Fruit fly (Drosophila melanogaster): ENCODE results near the gene spi.

The spi gene

DNA sequence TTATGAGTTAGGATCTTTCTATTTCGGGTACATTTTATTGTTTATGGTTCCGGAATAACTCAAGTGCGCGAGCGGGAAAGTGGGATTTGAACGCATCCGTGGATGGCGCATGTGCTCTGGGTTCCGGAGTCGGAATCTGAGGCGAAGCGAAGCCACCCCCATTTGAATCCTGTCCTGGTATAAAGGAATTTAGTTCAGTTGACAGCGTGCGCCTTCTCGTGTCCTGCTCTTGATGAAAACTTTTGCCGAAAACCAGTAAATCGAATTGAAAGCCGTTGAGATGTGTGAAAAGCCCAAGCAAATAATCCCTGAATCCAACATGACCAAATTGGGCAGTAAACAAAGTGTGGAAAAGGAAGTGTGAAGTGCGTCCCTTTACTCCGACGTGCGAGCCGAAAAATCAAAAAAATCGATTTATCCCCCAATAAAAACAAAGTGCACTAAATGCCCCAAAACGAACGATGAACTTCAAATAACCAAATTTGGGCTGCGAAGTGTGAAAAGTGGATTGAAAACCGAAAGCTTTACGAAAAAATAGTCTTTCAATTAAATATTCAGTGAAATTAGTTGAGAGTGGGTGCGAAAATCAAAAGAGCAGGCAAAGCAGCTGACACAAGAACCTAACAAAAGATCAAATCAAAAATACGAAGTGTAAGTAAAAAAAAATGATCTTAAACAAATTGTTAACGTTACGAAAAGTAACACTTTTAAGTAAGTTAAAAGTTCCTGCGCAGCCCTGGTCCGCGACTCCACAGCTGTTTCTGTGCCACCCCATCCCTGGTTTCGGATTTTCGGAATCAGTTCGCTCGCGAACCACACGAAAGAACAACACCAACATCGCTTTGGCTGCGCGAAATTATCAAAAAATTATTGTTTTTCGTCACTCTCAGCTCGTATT is 9.6 kb upstream of the spi start, which contains the start of gene Lar (continued):
- TF ChIP-seq MESR4 (GFP tag; optimal IDR thresholded peaks at IDR 0.05) = peak; percentile 80
- TF ChIP-seq Trl (optimal IDR thresholded peaks at IDR 0.05) = no peak
- peak; percentile 49 for TF ChIP-seq Trl (GFP tag; optimal IDR thresholded peaks at IDR 0.05)
- peak; percentile 79 for TF ChIP-seq Rfx (GFP tag; IDR thresholded peaks at IDR 0.05)
- peak; percentile 71 for TF ChIP-seq CG4424 (GFP tag; optimal IDR thresholded peaks at IDR 0.05)
- TF ChIP-seq gcm (GFP tag; optimal IDR thresholded peaks at IDR 0.05) = peak; percentile 31
- TF ChIP-seq tup (GFP tag; optimal IDR thresholded peaks at IDR 0.05) = no peak
- TF ChIP-seq HLHmδ (GFP tag; optimal IDR thresholded peaks at IDR 0.05) = no peak
- TF ChIP-seq B-H2 (GFP tag; optimal IDR thresholded peaks at IDR 0.05) = peak; percentile 73
- TF ChIP-seq CG7786 (GFP tag; optimal IDR thresholded peaks at IDR 0.05) = peak; percentile 32
- peak; percentile 71 for TF ChIP-seq CG14710 (tag; optimal IDR thresholded peaks at IDR 0.05)
- peak; percentile 42 for TF ChIP-seq dm (GFP tag; optimal IDR thresholded peaks at IDR 0.05)
- peak; percentile 85 for TF ChIP-seq HmgZ (tag; optimal IDR thresholded peaks at IDR 0.05)
- peak; percentile 46 for TF ChIP-seq CG1602 (GFP tag; optimal IDR thresholded peaks at IDR 0.05)
- peak; percentile 34; the same call in 1 of the 3 replicates for TF ChIP-seq croc (GFP tag; conservative IDR thresholded peaks at IDR 0.05)
- 0 out of 2 replicates have a peak, but pooled peaks have one; percentile 12 for TF ChIP-seq Awh (GFP tag; IDR thresholded peaks at IDR 0.05)
- no peak for TF ChIP-seq wor (GFP tag; IDR thresholded peaks at IDR 0.05)
- no peak for TF ChIP-seq CG10462 (GFP tag; optimal IDR thresholded peaks at IDR 0.05)
- TF ChIP-seq Kr (GFP tag; optimal IDR thresholded peaks at IDR 0.05) = no peak
- peak; percentile 34 for TF ChIP-seq Oli (tag; optimal IDR thresholded peaks at IDR 0.05)
- TF ChIP-seq HLH3B (GFP tag; IDR thresholded peaks at IDR 0.05) = peak; percentile 38; the same call in 1 of the 2 replicates
- no peak for TF ChIP-seq CG12744 (GFP tag; optimal IDR thresholded peaks at IDR 0.05)
- TF ChIP-seq seq (GFP tag; IDR thresholded peaks at IDR 0.05) = no peak
- TF ChIP-seq CG34224 (GFP tag; IDR thresholded peaks at IDR 0.05; ENCODE audit: partially characterized antibody) = 0 out of 3 replicates have a peak, but pooled peaks have one; percentile 35
- peak; percentile 67 for TF ChIP-seq Aef1 (GFP tag; IDR thresholded peaks at IDR 0.05)
- TF ChIP-seq CG12299 (tag; optimal IDR thresholded peaks at IDR 0.05) = peak; percentile 19
- peak; percentile 28 for TF ChIP-seq Ssrp (tag; optimal IDR thresholded peaks at IDR 0.05)
- TF ChIP-seq ewg (GFP tag; optimal IDR thresholded peaks at IDR 0.05) = peak; percentile 86
- no peak for TF ChIP-seq oc (tag; optimal IDR thresholded peaks at IDR 0.05)
- TF ChIP-seq BEAF-32 (GFP tag; optimal IDR thresholded peaks at IDR 0.05) = peak; percentile 47
- peak; percentile 58 for TF ChIP-seq Meics (GFP tag; optimal IDR thresholded peaks at IDR 0.05)
- peak; percentile 39 for TF ChIP-seq CG4854 (GFP tag; optimal IDR thresholded peaks at IDR 0.05)
- TF ChIP-seq CG15601 (tag; optimal IDR thresholded peaks at IDR 0.05) = peak; percentile 42
- no peak for TF ChIP-seq hbn (GFP tag; IDR thresholded peaks at IDR 0.05; ENCODE audit: partially characterized antibody)
- 0 out of 2 replicates have a peak, but pooled peaks have one; percentile 39 for TF ChIP-seq Dref (GFP tag; IDR thresholded peaks at IDR 0.05)
- no peak for TF ChIP-seq CG14667 (GFP tag; IDR thresholded peaks at IDR 0.05)
- TF ChIP-seq Taf1 (GFP tag; IDR thresholded peaks at IDR 0.05) = no peak
- no peak for TF ChIP-seq Dip2 (GFP tag; IDR thresholded peaks at IDR 0.05)
- TF ChIP-seq Jarid2 (GFP tag; optimal IDR thresholded peaks at IDR 0.05) = no peak
- TF ChIP-seq row (GFP tag; IDR thresholded peaks at IDR 0.05) = peak; percentile 87
- peak; percentile 76 for TF ChIP-seq jumu (GFP tag; optimal IDR thresholded peaks at IDR 0.05)
- TF ChIP-seq ind (GFP tag; optimal IDR thresholded peaks at IDR 0.05) = peak; percentile 59
- peak; percentile 75 for TF ChIP-seq Ets97D (GFP tag; optimal IDR thresholded peaks at IDR 0.05)
- peak; percentile 57 for TF ChIP-seq sug (tag; optimal IDR thresholded peaks at IDR 0.05)
- TF ChIP-seq CG11504 (tag; optimal IDR thresholded peaks at IDR 0.05) = peak; percentile 67
- no peak for TF ChIP-seq exex (tag; optimal IDR thresholded peaks at IDR 0.05)
- peak; percentile 69; the same call in 2 of the 3 replicates for TF ChIP-seq CG11456 (GFP tag; IDR thresholded peaks at IDR 0.05)
- no peak for TF ChIP-seq pita (GFP tag; optimal IDR thresholded peaks at IDR 0.05)
- TF ChIP-seq CG11560 (tag; IDR thresholded peaks at IDR 0.05) = 0 out of 3 replicates have a peak, but pooled peaks have one; percentile 18
